Worm (Caenorhabditis elegans): ENCODE data around the gene ceh-53.

ceh-53 gene

DNA sequence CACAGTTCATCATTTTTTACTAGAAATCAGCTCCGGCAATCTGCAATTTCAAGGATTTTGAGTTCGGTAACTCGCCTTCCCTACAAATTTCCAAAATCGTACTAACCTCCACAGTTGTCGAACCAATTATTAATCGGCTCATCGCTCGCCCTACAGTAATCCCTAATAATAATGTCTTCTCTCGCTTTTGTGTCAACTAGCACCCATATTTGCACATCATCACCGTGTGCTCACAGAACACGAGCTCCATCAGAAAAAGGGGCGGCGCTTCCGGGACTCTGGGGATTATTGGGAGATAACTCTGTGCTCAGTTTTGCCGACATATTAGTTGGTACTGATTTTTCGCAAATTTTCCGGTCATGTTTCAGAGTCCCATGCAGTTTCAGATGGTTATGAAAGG is at the start of gene ceh-53:
Gene ceh-53, plus strand, starts transcription at position 301 of the 400 bp plus-strand sequence.
- no peak for TF ChIP-seq lin-39 (tag; optimal IDR thresholded peaks at IDR 0.05)
- no peak for TF ChIP-seq nhr-11 (tag; optimal IDR thresholded peaks at IDR 0.05)
- TF ChIP-seq nhr-23 (tag; optimal IDR thresholded peaks at IDR 0.05) = no peak
- TF ChIP-seq aly-2 (tag; optimal IDR thresholded peaks at IDR 0.05) = no peak
- TF ChIP-seq nhr-25 (tag; optimal IDR thresholded peaks at IDR 0.05) = no peak
- TF ChIP-seq ztf-4 (tag; optimal IDR thresholded peaks at IDR 0.05) = no peak
- no peak for TF ChIP-seq sma-9 (GFP tag; optimal IDR thresholded peaks at IDR 0.05)
- no peak for TF ChIP-seq sma-9 (tag; optimal IDR thresholded peaks at IDR 0.05)
- no peak for TF ChIP-seq gmeb-1 (tag; optimal IDR thresholded peaks at IDR 0.05)
- no peak for TF ChIP-seq dmd-4 (tag; optimal IDR thresholded peaks at IDR 0.05)
- TF ChIP-seq ceh-16 (tag; optimal IDR thresholded peaks at IDR 0.05) = no peak

DNA sequence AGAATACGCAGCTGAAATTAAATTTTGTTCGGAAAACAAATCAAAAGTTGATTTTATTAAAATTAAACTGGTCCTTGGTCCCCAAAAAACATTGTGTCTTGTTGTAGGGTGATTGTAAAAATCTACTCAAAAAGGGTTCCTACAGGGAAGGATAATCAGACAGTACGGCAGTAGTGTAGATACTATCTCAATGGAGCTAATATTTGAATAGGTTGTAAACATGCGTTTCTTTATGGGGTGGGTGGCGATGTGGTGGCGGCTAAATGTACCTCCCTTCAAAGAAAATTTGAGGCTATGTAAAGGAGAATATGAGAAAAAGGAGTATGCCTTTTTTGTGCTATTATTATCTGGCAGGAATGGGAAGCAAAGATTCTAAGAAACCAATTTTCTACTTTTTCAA is 45.5 kb upstream of the ceh-53 start:
- TF ChIP-seq F13H6.1 (tag; optimal IDR thresholded peaks at IDR 0.05) = no peak
- TF ChIP-seq nhr-21 (tag; optimal IDR thresholded peaks at IDR 0.05) = no peak
- TF ChIP-seq blmp-1 (tag; optimal IDR thresholded peaks at IDR 0.05; ENCODE audit: insufficient read depth) = no peak
- no peak for TF ChIP-seq nhr-23 (tag; optimal IDR thresholded peaks at IDR 0.05)
- no peak for TF ChIP-seq fos-1 (tag; optimal IDR thresholded peaks at IDR 0.05)
- TF ChIP-seq sma-9 (GFP tag; optimal IDR thresholded peaks at IDR 0.05) = no peak
- no peak for TF ChIP-seq sma-9 (tag; optimal IDR thresholded peaks at IDR 0.05)
- no peak for TF ChIP-seq lin-13 (GFP tag; optimal IDR thresholded peaks at IDR 0.05)
- TF ChIP-seq sma-3 (GFP tag; optimal IDR thresholded peaks at IDR 0.05) = no peak
- no peak for TF ChIP-seq elt-3 (tag; optimal IDR thresholded peaks at IDR 0.05)
- no peak for TF ChIP-seq nhr-6 (tag; optimal IDR thresholded peaks at IDR 0.05)
- TF ChIP-seq gmeb-1 (tag; optimal IDR thresholded peaks at IDR 0.05) = no peak

DNA sequence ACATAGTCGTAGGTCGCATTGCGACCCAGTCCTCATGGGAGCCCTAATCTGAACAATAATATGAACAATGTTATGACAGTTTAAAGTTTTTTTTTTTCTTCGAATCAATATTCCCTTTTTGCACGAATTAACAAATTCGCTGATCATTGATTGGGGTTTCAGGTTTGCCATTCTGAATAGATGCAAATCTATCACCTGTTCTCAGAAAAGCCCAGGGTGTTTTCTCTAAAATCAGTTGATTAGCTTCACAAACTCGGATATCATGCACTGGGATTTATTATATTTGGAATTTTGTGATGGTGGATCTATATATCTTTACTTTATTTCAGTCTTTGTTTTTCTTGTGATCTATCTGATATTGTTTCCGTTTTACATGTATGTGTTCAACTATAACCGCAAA is 44.7 kb upstream of the ceh-53 start, which contains the start of gene srz-23:
Gene srz-23, plus strand, starts transcription at position 263 of the 400 bp plus-strand sequence.
- TF ChIP-seq sem-4 (tag; optimal IDR thresholded peaks at IDR 0.05) (no peak), elt-1 (tag; optimal IDR thresholded peaks at IDR 0.05) (no peak), unc-39 (tag; optimal IDR thresholded peaks at IDR 0.05) (no peak), mdl-1 (tag; optimal IDR thresholded peaks at IDR 0.05) (no peak), ztf-1 (GFP tag; conservative IDR thresholded peaks at IDR 0.05) (no peak), nhr-12 (tag; optimal IDR thresholded peaks at IDR 0.05) (no peak), egl-27 (tag; optimal IDR thresholded peaks at IDR 0.05) (no peak), nhr-6 (tag; optimal IDR thresholded peaks at IDR 0.05) (no peak), peb-1 (tag; optimal IDR thresholded peaks at IDR 0.05) (no peak), skn-1 (tag; optimal IDR thresholded peaks at IDR 0.05) (no peak), ztf-11 (tag; optimal IDR thresholded peaks at IDR 0.05) (no peak), snpc-4 (tag; optimal IDR thresholded peaks at IDR 0.05) (no peak), crh-2 (tag; optimal IDR thresholded peaks at IDR 0.05) (no peak), alr-1 (tag; optimal IDR thresholded peaks at IDR 0.05) (no peak), lin-13 (GFP tag; optimal IDR thresholded peaks at IDR 0.05) (no peak), mbf-1 (tag; optimal IDR thresholded peaks at IDR 0.05) (no peak), mab-5 (tag; optimal IDR thresholded peaks at IDR 0.05) (no peak), C34F6.9 (tag; optimal IDR thresholded peaks at IDR 0.05) (no peak)

DNA sequence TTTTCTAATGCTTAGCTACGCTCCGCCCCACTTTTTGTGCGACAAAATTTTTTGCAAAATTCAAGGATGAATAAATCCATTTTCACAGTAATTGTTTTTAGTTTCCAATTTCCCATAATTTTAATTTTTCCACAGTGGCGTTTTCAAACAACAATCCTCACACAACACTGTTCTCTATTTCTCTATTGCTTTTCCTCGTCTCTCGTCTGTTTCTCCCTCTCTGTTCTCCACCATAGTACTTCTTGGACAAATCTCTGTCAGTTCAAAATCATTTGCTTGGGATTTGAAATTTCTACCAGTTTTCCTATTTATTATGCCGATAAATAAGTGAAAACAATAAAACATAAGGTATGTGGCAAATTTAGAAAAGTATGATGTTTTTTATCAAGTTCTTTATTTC is 34.8 kb upstream of the ceh-53 start, which contains the start of gene F58E2.4:
Gene F58E2.4, plus strand, starts transcription at position 134 of the 400 bp plus-strand sequence.
- TF ChIP-seq ceh-82 (tag; optimal IDR thresholded peaks at IDR 0.05) = no peak
- TF ChIP-seq gmeb-1 (tag; optimal IDR thresholded peaks at IDR 0.05) = no peak
- no peak for TF ChIP-seq ama-1 (optimal IDR thresholded peaks at IDR 0.05)
- no peak for TF ChIP-seq alr-1 (tag; optimal IDR thresholded peaks at IDR 0.05)

DNA sequence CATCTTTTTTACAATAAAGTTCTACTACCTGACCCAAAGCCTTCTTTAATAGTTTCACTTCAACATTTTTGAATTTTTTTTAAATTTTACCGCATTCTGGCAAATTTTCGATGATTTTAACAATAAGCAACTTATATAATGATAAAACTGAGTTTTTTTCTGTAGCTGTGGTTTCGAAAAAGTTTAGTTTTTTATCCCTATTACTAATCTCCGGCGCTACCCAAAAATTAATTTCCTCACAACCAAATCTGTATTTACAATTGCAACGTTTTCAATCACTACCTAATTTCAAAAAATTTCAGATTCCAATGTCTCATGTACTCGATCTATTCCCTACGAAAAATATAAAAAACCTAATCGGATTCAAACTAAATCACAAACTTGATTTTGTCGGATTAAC is 30.9 kb upstream of the ceh-53 start, which contains the start of gene F58E2.3:
Gene F58E2.3, plus strand, starts transcription at position 301 of the 400 bp plus-strand sequence.
- TF ChIP-seq elt-3 (tag; optimal IDR thresholded peaks at IDR 0.05) (no peak), Y55F3AM.14 (GFP tag; optimal IDR thresholded peaks at IDR 0.05) (no peak), ztf-11 (tag; optimal IDR thresholded peaks at IDR 0.05) (no peak), nhr-11 (tag; optimal IDR thresholded peaks at IDR 0.05) (no peak), nhr-23 (tag; optimal IDR thresholded peaks at IDR 0.05) (no peak), sma-9 (GFP tag; optimal IDR thresholded peaks at IDR 0.05) (no peak), sma-9 (tag; optimal IDR thresholded peaks at IDR 0.05) (no peak), nhr-129 (tag; optimal IDR thresholded peaks at IDR 0.05) (no peak), ama-1 (optimal IDR thresholded peaks at IDR 0.05) (no peak), lin-39 (tag; optimal IDR thresholded peaks at IDR 0.05) (no peak), unc-62 (GFP tag; optimal IDR thresholded peaks at IDR 0.05) (no peak), F13H6.1 (tag; optimal IDR thresholded peaks at IDR 0.05) (no peak), nhr-25 (tag; optimal IDR thresholded peaks at IDR 0.05) (no peak)

Data from whole organism, L2 larva.